Worm (Caenorhabditis elegans) whole organism, young adult: ENCODE data around the gene Y25C1A.8.

Experiments
- D2030.7 ChIP-seq: fragments of 200-800 bp; sonication (Bioruptor generic); IDR thresholded peaks from 2 replicates; pipeline ENCODE4 v1.3.6; 2022; ENCODE audit warnings: missing genetic modification reagents, missing genetic modification characterization, missing compliant biosample characterization
- F22D6.2 ChIP-seq: sonication (generic microtip); optimal IDR thresholded peaks from 2 replicates; lab custom pipeline; 2016; ENCODE audit warnings: mild to moderate bottlenecking, missing genetic modification characterization, missing compliant biosample characterization
- F37B4.10 ChIP-seq: fragments of 200-800 bp; sonication (Bioruptor generic); IDR thresholded peaks from 2 replicates; pipeline ENCODE4 v1.3.6; 2022; ENCODE audit warnings: missing genetic modification characterization, missing compliant biosample characterization
- F55B11.4 ChIP-seq: sonication (generic microtip); optimal IDR thresholded peaks from 2 replicates; lab custom pipeline; 2016; ENCODE audit warnings: missing compliant biosample characterization, missing genetic modification characterization, borderline replicate concordance; ENCODE audit not compliant: insufficient read depth
- K11D2.4 ChIP-seq: fragments of 200-800 bp; sonication (Bioruptor generic); IDR thresholded peaks from 2 replicates; pipeline ENCODE4 v1.3.6; 2022; ENCODE audit warnings: missing genetic modification reagents, missing genetic modification characterization, missing compliant biosample characterization
- Y53F4B.3 ChIP-seq: fragments of 200-800 bp; sonication (Bioruptor generic); IDR thresholded peaks from 2 replicates; pipeline ENCODE4 v1.3.6; 2022; ENCODE audit warnings: missing genetic modification reagents, missing genetic modification characterization, missing compliant biosample characterization
- Y56A3A.18 ChIP-seq: fragments of 200-800 bp; sonication (Bioruptor generic); IDR thresholded peaks from 2 replicates; pipeline ENCODE4 v1.3.6; 2022; ENCODE audit warnings: missing genetic modification reagents, missing genetic modification characterization, missing compliant biosample characterization
- akir-1 ChIP-seq: fragments of 200-800 bp; sonication (Bioruptor generic); optimal IDR thresholded peaks from 2 replicates; lab custom pipeline; 2018; ENCODE audit warnings: mild to moderate bottlenecking, missing genetic modification characterization, moderate library complexity, missing compliant biosample characterization
- athp-1 ChIP-seq: sonication (generic microtip); optimal IDR thresholded peaks from 2 replicates; lab custom pipeline; 2017; ENCODE audit warnings: mild to moderate bottlenecking, missing genetic modification characterization, missing compliant biosample characterization
- attf-5 ChIP-seq: fragments of 200-800 bp; sonication (Bioruptor generic); optimal IDR thresholded peaks from 2 replicates; lab custom pipeline; 2018; ENCODE audit warnings: mild to moderate bottlenecking, missing genetic modification characterization, missing compliant biosample characterization
- bed-1 ChIP-seq: fragments of 200-800 bp; sonication (Bioruptor generic); IDR thresholded peaks from 2 replicates; pipeline ENCODE4 v1.3.6; 2022; ENCODE audit warnings: missing genetic modification reagents, missing genetic modification characterization, missing compliant biosample characterization
- cebp-1 ChIP-seq, 2 experiments: fragments of 200-800 bp in 1 of 2; sonication (Bioruptor generic) in 1 of 2; sonication (generic microtip) in 1 of 2; IDR thresholded peaks in 1 of 2; optimal IDR thresholded peaks in 1 of 2; 2 replicates each; pipeline versions ENCODE4 v1.3.6 to Lab custom; 2017 to 2022; ENCODE audit warnings: missing compliant biosample characterization in 2 of 2, missing genetic modification characterization in 2 of 2, mild to moderate bottlenecking in 1 of 2, missing genetic modification reagents in 1 of 2, moderate library complexity in 1 of 2
- ceh-27 ChIP-seq: fragments of 200-800 bp; sonication (Bioruptor generic); optimal IDR thresholded peaks from 2 replicates; lab custom pipeline; 2018; ENCODE audit warnings: mild to moderate bottlenecking, missing genetic modification characterization, moderate library complexity, missing compliant biosample characterization
- ceh-58 ChIP-seq: fragments of 200-800 bp; sonication (Bioruptor generic); IDR thresholded peaks from 2 replicates; pipeline ENCODE4 v1.3.6; 2022; ENCODE audit warnings: missing genetic modification characterization, missing compliant biosample characterization
- ceh-91 ChIP-seq: fragments of 200-800 bp; sonication (Bioruptor generic); IDR thresholded peaks from 2 replicates; pipeline ENCODE4 v1.3.6; 2022; ENCODE audit warnings: missing genetic modification reagents, missing genetic modification characterization, missing compliant biosample characterization
- dpff-1 ChIP-seq: sonication (generic microtip); optimal IDR thresholded peaks from 2 replicates; lab custom pipeline; 2017; ENCODE audit warnings: mild to moderate bottlenecking, missing genetic modification characterization, missing compliant biosample characterization
- dpl-1 ChIP-seq: fragments of 150-350 bp; optimal IDR thresholded peaks from 2 replicates; lab custom pipeline; 2014; ENCODE audit warnings: missing biosample characterization, missing genetic modification reagents, missing genetic modification characterization
- egl-44 ChIP-seq: fragments of 200-800 bp; sonication (Bioruptor generic); IDR thresholded peaks from 2 replicates; pipeline ENCODE4 v1.3.6; 2022; ENCODE audit warnings: missing genetic modification reagents, missing genetic modification characterization, missing compliant biosample characterization
- fkh-3 ChIP-seq: sonication (generic microtip); optimal IDR thresholded peaks from 2 replicates; lab custom pipeline; 2016; ENCODE audit warnings: mild to moderate bottlenecking, missing genetic modification characterization, missing compliant biosample characterization
- hlh-26 ChIP-seq: fragments of 200-800 bp; sonication (Bioruptor generic); conservative IDR thresholded peaks from 2 replicates; pipeline ENCODE4 v1.3.6; 2022; ENCODE audit warnings: missing genetic modification reagents, missing genetic modification characterization, missing compliant biosample characterization
- let-526 ChIP-seq: fragments of 200-800 bp; sonication (Bioruptor generic); IDR thresholded peaks from 2 replicates; pipeline ENCODE4 v1.3.6; 2022; ENCODE audit warnings: missing genetic modification reagents, missing genetic modification characterization, missing compliant biosample characterization
- lin-54 ChIP-seq: fragments of 200-800 bp; sonication (Bioruptor generic); optimal IDR thresholded peaks from 2 replicates; lab custom pipeline; 2018; ENCODE audit warnings: mild to moderate bottlenecking, missing genetic modification characterization, missing compliant biosample characterization
- lir-1 ChIP-seq: fragments of 200-800 bp; sonication (Bioruptor generic); conservative IDR thresholded peaks from 2 replicates; pipeline ENCODE4 v1.3.6; 2022; ENCODE audit warnings: missing genetic modification reagents, missing genetic modification characterization, missing compliant biosample characterization
- lsl-1 ChIP-seq: fragments of 200-800 bp; sonication (Bioruptor generic); optimal IDR thresholded peaks from 2 replicates; lab custom pipeline; 2018; ENCODE audit warnings: mild to moderate bottlenecking, missing genetic modification characterization, moderate library complexity, missing compliant biosample characterization
- madf-6 ChIP-seq: fragments of 200-800 bp; sonication (Bioruptor generic); IDR thresholded peaks from 2 replicates; pipeline ENCODE4 v1.3.6; 2022; ENCODE audit warnings: missing genetic modification reagents, missing genetic modification characterization, missing compliant biosample characterization
- nfyb-1 ChIP-seq: fragments of 200-800 bp; sonication (Bioruptor generic); IDR thresholded peaks from 2 replicates; pipeline ENCODE4 v1.3.6; 2022; ENCODE audit warnings: missing genetic modification reagents, missing genetic modification characterization, missing compliant biosample characterization
- nhr-120 ChIP-seq: fragments of 200-800 bp; sonication (Bioruptor generic); IDR thresholded peaks from 2 replicates; pipeline ENCODE4 v1.3.6; 2022; ENCODE audit warnings: missing genetic modification characterization, missing compliant biosample characterization
- nhr-90 ChIP-seq: sonication (generic microtip); optimal IDR thresholded peaks from 2 replicates; lab custom pipeline; 2016; ENCODE audit warnings: missing genotype, mild to moderate bottlenecking, missing genetic modification characterization, missing compliant biosample characterization
- pbrm-1 ChIP-seq: fragments of 200-800 bp; sonication (Bioruptor generic); IDR thresholded peaks from 2 replicates; pipeline ENCODE4 v1.3.6; 2022; ENCODE audit warnings: missing genetic modification reagents, missing genetic modification characterization, missing compliant biosample characterization
- pha-4 ChIP-seq: fragments of 150-350 bp; sonication (generic microtip); optimal IDR thresholded peaks from 2 replicates; lab custom pipeline; 2014; ENCODE audit warnings: missing biosample characterization, missing genetic modification reagents, missing genetic modification characterization
- rec-8 ChIP-seq, 2 experiments: sonication (generic microtip); optimal IDR thresholded peaks; 2 replicates each; lab custom pipeline; 2016; ENCODE audit warnings: mild to moderate bottlenecking in 2 of 2, missing genetic modification characterization in 2 of 2, missing genetic modification reagents in 2 of 2, missing genotype in 2 of 2, missing biosample characterization in 1 of 2, missing compliant biosample characterization in 1 of 2, moderate library complexity in 1 of 2
- repo-1 ChIP-seq: sonication (generic microtip); optimal IDR thresholded peaks from 2 replicates; lab custom pipeline; 2017; ENCODE audit warnings: mild to moderate bottlenecking, missing genetic modification characterization, missing compliant biosample characterization
- rpc-1 ChIP-seq, 2 experiments: fragments of 150-350 bp in 1 of 2; sonication (generic microtip) in 1 of 2; optimal IDR thresholded peaks; 2 replicates each; lab custom pipeline; 2014 to 2018; ENCODE audit warnings: missing biosample characterization in 1 of 2, missing genetic modification characterization in 1 of 2, missing genetic modification reagents in 1 of 2, missing genotype in 1 of 2
- sea-2 ChIP-seq: fragments of 200-800 bp; sonication (Bioruptor generic); IDR thresholded peaks from 2 replicates; pipeline ENCODE4 v1.3.6; 2022; ENCODE audit warnings: missing genetic modification characterization, missing compliant biosample characterization
- snpc-1.1 ChIP-seq: sonication (generic microtip); optimal IDR thresholded peaks from 2 replicates; lab custom pipeline; 2017; ENCODE audit warnings: missing genetic modification characterization, mild to moderate bottlenecking, missing compliant biosample characterization, antibody characterized with exemption, moderate library complexity, missing genotype, missing genetic modification reagents; ENCODE audit not compliant: insufficient read depth
- snpc-1.3 ChIP-seq: sonication (generic microtip); optimal IDR thresholded peaks from 2 replicates; lab custom pipeline; 2017; ENCODE audit warnings: missing genetic modification characterization, mild to moderate bottlenecking, missing compliant biosample characterization, antibody characterized with exemption, moderate library complexity, missing genotype, missing genetic modification reagents; ENCODE audit not compliant: insufficient read depth
- snpc-4 ChIP-seq, 5 experiments: fragments of 150-350 bp in 1 of 5; sonication (generic microtip) in 4 of 5; optimal IDR thresholded peaks; 2 replicates each; lab custom pipeline; 2014 to 2018; ENCODE audit warnings: missing genetic modification characterization in 5 of 5, missing biosample characterization in 3 of 5, antibody characterized with exemption in 2 of 5, mild to moderate bottlenecking in 2 of 5, missing compliant biosample characterization in 2 of 5, missing genotype in 2 of 5, moderate library complexity in 2 of 5, missing genetic modification reagents in 1 of 5
- sptf-2 ChIP-seq: fragments of 200-800 bp; sonication (Bioruptor generic); optimal IDR thresholded peaks from 2 replicates; lab custom pipeline; 2018; ENCODE audit warnings: mild to moderate bottlenecking, missing genetic modification characterization, missing compliant biosample characterization
- tbx-9 ChIP-seq: sonication (generic microtip); optimal IDR thresholded peaks from 2 replicates; lab custom pipeline; 2016; ENCODE audit warnings: borderline replicate concordance, missing genetic modification characterization, inconsistent platforms, missing compliant biosample characterization
- tlf-1 ChIP-seq: fragments of 200-800 bp; sonication (Bioruptor generic); optimal IDR thresholded peaks from 2 replicates; lab custom pipeline; 2018; ENCODE audit warnings: mild to moderate bottlenecking, missing genetic modification characterization, missing compliant biosample characterization
- xnd-1 ChIP-seq: sonication (generic microtip); optimal IDR thresholded peaks from 2 replicates; lab custom pipeline; 2016; ENCODE audit warnings: missing genotype, missing genetic modification reagents, missing genetic modification characterization, missing compliant biosample characterization
- zfh-2 ChIP-seq: fragments of 200-800 bp; sonication (Bioruptor generic); conservative IDR thresholded peaks from 2 replicates; pipeline ENCODE4 v1.3.6; 2022; ENCODE audit warnings: missing genetic modification reagents, missing genetic modification characterization, missing compliant biosample characterization
- zim-3 ChIP-seq: sonication (generic microtip); optimal IDR thresholded peaks from 2 replicates; lab custom pipeline; 2017; ENCODE audit warnings: mild to moderate bottlenecking, missing genetic modification characterization, moderate library complexity, missing compliant biosample characterization
- ztf-18 ChIP-seq: sonication (generic microtip); optimal IDR thresholded peaks from 2 replicates; lab custom pipeline; 2016; ENCODE audit warnings: missing genotype, mild to moderate bottlenecking, missing genetic modification characterization, missing compliant biosample characterization
- ztf-3 ChIP-seq: fragments of 200-800 bp; sonication (Bioruptor generic); optimal IDR thresholded peaks from 2 replicates; lab custom pipeline; 2018; ENCODE audit warnings: mild to moderate bottlenecking, missing genetic modification characterization, missing compliant biosample characterization
- ztf-6 ChIP-seq: fragments of 200-800 bp; sonication (Bioruptor generic); IDR thresholded peaks from 2 replicates; pipeline ENCODE4 v1.3.6; 2022; ENCODE audit warnings: missing genetic modification reagents, missing genetic modification characterization, missing compliant biosample characterization

Y25C1A.8 gene

ce11 chrII:3056266-3056872 is 20.4 kb downstream of the Y25C1A.8 start, which contains the start of gene lin-8 (continued):
- TF ChIP-seq sptf-2 (GFP tag; lab: Kevin White, UChicago) (no peak), D2030.7 (GFP tag; lab: Robert Waterston, UW) (peak; percentile 79), madf-6 (GFP tag; lab: Robert Waterston, UW) (peak; percentile 90), F22D6.2 (tag; lab: Kevin White, UChicago) (no peak), Y56A3A.18 (GFP tag; lab: Robert Waterston, UW) (no peak), zim-3 (tag; lab: Kevin White, UChicago) (no peak), egl-44 (GFP tag; lab: Robert Waterston, UW) (no peak), tlf-1 (GFP tag; lab: Kevin White, UChicago) (peak; percentile 5), sea-2 (no peak), ztf-18 (tag; lab: Kevin White, UChicago) (no peak), tbx-9 (tag; lab: Kevin White, UChicago) (no peak), akir-1 (no peak), let-526 (no peak), lir-1 (GFP tag; lab: Robert Waterston, UW) (no peak), Y53F4B.3 (GFP tag; lab: Robert Waterston, UW) (no peak), nhr-90 (tag; lab: Kevin White, UChicago) (no peak), nfyb-1 (GFP tag; lab: Robert Waterston, UW) (0 out of 2 replicates have a peak, but pooled peaks have one; percentile 18), bed-1 (GFP tag; lab: Robert Waterston, UW) (no peak), cebp-1 (GFP tag; IDR thresholded peaks at IDR 0.05; lab: Robert Waterston, UW) (no peak), cebp-1 (tag; optimal IDR thresholded peaks at IDR 0.05; lab: Kevin White, UChicago) (no peak), ceh-58 (GFP tag; lab: Robert Waterston, UW) (no peak), ceh-27 (GFP tag; lab: Kevin White, UChicago) (no peak), F55B11.4 (tag; lab: Kevin White, UChicago) (no peak), athp-1 (tag; lab: Kevin White, UChicago) (peak; percentile 54), rpc-1 (optimal IDR thresholded peaks at IDR 0.05; lab: Kevin White, UChicago) (no peak), rpc-1 (tag; optimal IDR thresholded peaks at IDR 0.05; lab: Kevin White, UChicago) (no peak), F37B4.10 (no peak), xnd-1 (peak; percentile 96), hlh-26 (no peak), dpl-1 (GFP tag; lab: Kevin White, UChicago) (no peak), ztf-3 (no peak), fkh-3 (no peak), repo-1 (tag; lab: Kevin White, UChicago) (no peak), K11D2.4 (no peak), pha-4 (tag; lab: Kevin White, UChicago) (no peak), nhr-120 (no peak), lsl-1 (GFP tag; lab: Kevin White, UChicago) (peak; percentile 100), snpc-1.1 (tag; lab: Kevin White, UChicago) (no peak), ztf-6 (GFP tag; lab: Robert Waterston, UW) (no peak), snpc-1.3 (tag; lab: Kevin White, UChicago) (no peak), rec-8 (tag; optimal IDR thresholded peaks at IDR 0.05; lab: Kevin White, UChicago) (no peak), lin-54 (GFP tag; lab: Kevin White, UChicago) (no peak), attf-5 (GFP tag; lab: Kevin White, UChicago) (no peak), snpc-4 (GFP tag; optimal IDR thresholded peaks at IDR 0.05; lab: Kevin White, UChicago) (no peak), snpc-4 (tag; optimal IDR thresholded peaks at IDR 0.05; lab: Kevin White, UChicago) (peak in 1 of 4 experiments; percentile 9), ceh-91 (GFP tag; lab: Robert Waterston, UW) (peak; percentile 75), pbrm-1 (GFP tag; lab: Robert Waterston, UW) (no peak), dpff-1 (no peak), zfh-2 (GFP tag; lab: Robert Waterston, UW) (no peak)
